Worm (Caenorhabditis elegans): Measurements from ENCODE around the gene C35C5.9.

- TF ChIP-seq lin-11 (tag; optimal IDR thresholded peaks at IDR 0.05) (no peak), hlh-6 (tag; optimal IDR thresholded peaks at IDR 0.05) (no peak), pqm-1 (tag; optimal IDR thresholded peaks at IDR 0.05) (no peak), ceh-24 (tag; optimal IDR thresholded peaks at IDR 0.05) (no peak), K09A11.1 (tag; optimal IDR thresholded peaks at IDR 0.05; ENCODE audit: insufficient read depth) (no peak), ttx-3 (tag; optimal IDR thresholded peaks at IDR 0.05) (no peak), hlh-8 (tag; optimal IDR thresholded peaks at IDR 0.05) (no peak)
Observed at ce11 chrX:11498871-11499270, 37.5 kb upstream of the C35C5.9 start.

All from whole organism, late embryonic.